Fruit fly (Drosophila melanogaster): Measurements from ENCODE around the gene ksr.

dm6 chr3R:5527563-5527962, 43.9 kb upstream of the ksr start:
- TF ChIP-seq Sin3A (optimal IDR thresholded peaks at IDR 0.05) (no peak), psq (optimal IDR thresholded peaks at IDR 0.05) (no peak)

Measured in Kc167 (cell line).